Worm (Caenorhabditis elegans) whole organism, L2 larva: Measurements from ENCODE around the gene his-59.

Experiments used
- aly-2 ChIP-seq: fragments of 150-350 bp; optimal IDR thresholded peaks from 2 replicates; lab custom pipeline; 2014; ENCODE audit warnings: missing biosample characterization, missing genetic modification characterization
- ama-1 ChIP-seq: fragments of 150-350 bp; optimal IDR thresholded peaks from 2 replicates; lab custom pipeline; 2018; ENCODE audit warnings: inconsistent platforms
- fos-1 ChIP-seq: fragments of 150-350 bp; optimal IDR thresholded peaks from 2 replicates; lab custom pipeline; 2014; ENCODE audit warnings: missing biosample characterization, missing genetic modification characterization
- lin-11 ChIP-seq: fragments of 150-350 bp; sonication (generic microtip); optimal IDR thresholded peaks from 2 replicates; lab custom pipeline; 2014; ENCODE audit warnings: missing biosample characterization, missing genetic modification characterization, inconsistent platforms, mixed read lengths
- nhr-11 ChIP-seq: fragments of 150-350 bp; optimal IDR thresholded peaks from 2 replicates; lab custom pipeline; 2014; ENCODE audit warnings: missing biosample characterization, missing genetic modification characterization
- nhr-21 ChIP-seq: fragments of 150-350 bp; optimal IDR thresholded peaks from 2 replicates; lab custom pipeline; 2014; ENCODE audit warnings: missing biosample characterization, missing genetic modification characterization
- nhr-25 ChIP-seq: fragments of 150-350 bp; sonication (generic microtip); optimal IDR thresholded peaks from 3 replicates; lab custom pipeline; 2014; ENCODE audit warnings: missing biosample characterization, missing genetic modification characterization
- nhr-6 ChIP-seq: fragments of 150-350 bp; optimal IDR thresholded peaks from 2 replicates; lab custom pipeline; 2014; ENCODE audit warnings: missing biosample characterization, missing genetic modification characterization
- sma-3 ChIP-seq: sonication (generic microtip); optimal IDR thresholded peaks from 2 replicates; lab custom pipeline; 2016; ENCODE audit warnings: missing genetic modification reagents, missing genetic modification characterization, missing compliant biosample characterization
- unc-62 ChIP-seq: fragments of 150-350 bp; optimal IDR thresholded peaks from 2 replicates; lab custom pipeline; 2014; ENCODE audit warnings: missing biosample characterization, missing genetic modification reagents, missing genetic modification characterization
- ztf-11 ChIP-seq: sonication (generic microtip); optimal IDR thresholded peaks from 2 replicates; lab custom pipeline; 2017; ENCODE audit warnings: missing biosample characterization, missing genetic modification characterization
- ztf-4 ChIP-seq: fragments of 150-350 bp; optimal IDR thresholded peaks from 2 replicates; lab custom pipeline; 2014; ENCODE audit warnings: missing biosample characterization, missing genetic modification characterization

DNA sequence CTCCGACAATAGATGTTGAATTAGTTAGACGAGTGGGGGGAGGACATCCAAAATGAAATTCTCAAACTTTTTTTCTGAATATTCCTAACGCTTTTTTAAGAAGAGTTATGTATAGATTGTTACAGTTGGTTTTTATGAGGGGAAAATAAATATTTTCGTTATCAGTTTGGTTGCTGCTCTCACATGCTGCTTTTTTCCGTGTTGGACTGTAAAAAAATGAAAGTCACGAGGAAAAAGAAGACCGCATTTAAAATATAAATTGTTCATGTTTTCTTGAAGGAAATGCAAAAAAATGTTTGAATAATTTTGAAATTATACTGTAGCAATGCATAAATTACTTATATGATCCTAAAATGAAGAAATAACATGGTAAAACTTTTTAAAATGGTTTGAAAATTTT, 32.8 kb downstream of the his-59 start:
- TF ChIP-seq nhr-21 (tag; lab: Kevin White, UChicago) (no peak), lin-11 (tag; lab: Kevin White, UChicago) (no peak), nhr-6 (tag; lab: Kevin White, UChicago) (no peak), aly-2 (tag; lab: Kevin White, UChicago) (no peak), ama-1 (no peak), sma-3 (GFP tag; lab: Kevin White, UChicago) (no peak), fos-1 (no peak), nhr-11 (tag; lab: Kevin White, UChicago) (no peak), nhr-25 (no peak), ztf-11 (tag; lab: Kevin White, UChicago) (no peak), ztf-4 (tag; lab: Kevin White, UChicago) (no peak), unc-62 (GFP tag; lab: Kevin White, UChicago) (no peak)
